Worm (Caenorhabditis elegans) whole organism, early embryonic: Measurements from ENCODE around the gene R07E5.6.

Experiments used
- B0310.2 ChIP-seq: sonication (generic microtip); optimal IDR thresholded peaks from 2 replicates; lab custom pipeline; 2016; ENCODE audit warnings: mild to moderate bottlenecking, missing genetic modification characterization, missing compliant biosample characterization
- F13C5.2 ChIP-seq: sonication (generic microtip); optimal IDR thresholded peaks from 2 replicates; lab custom pipeline; 2017; ENCODE audit warnings: mild to moderate bottlenecking, missing genetic modification characterization, inconsistent platforms, missing compliant biosample characterization
- aly-1 ChIP-seq: sonication (generic microtip); optimal IDR thresholded peaks from 2 replicates; lab custom pipeline; 2016; ENCODE audit warnings: missing genetic modification characterization, missing compliant biosample characterization
- ama-1 ChIP-seq: fragments of 150-350 bp; optimal IDR thresholded peaks from 2 replicates; lab custom pipeline; 2014
- ceh-13 ChIP-seq: fragments of 200-800 bp; sonication (Bioruptor generic); optimal IDR thresholded peaks from 2 replicates; lab custom pipeline; 2018; ENCODE audit warnings: mild to moderate bottlenecking, missing genetic modification characterization, missing compliant biosample characterization
- ceh-36 ChIP-seq: sonication (generic microtip); optimal IDR thresholded peaks from 2 replicates; lab custom pipeline; 2016; ENCODE audit warnings: missing genetic modification characterization, inconsistent platforms, missing compliant biosample characterization
- ets-7 ChIP-seq: sonication (generic microtip); optimal IDR thresholded peaks from 2 replicates; lab custom pipeline; 2016; ENCODE audit warnings: missing genotype, missing genetic modification characterization, missing compliant biosample characterization
- flt-1 ChIP-seq: fragments of 200-800 bp; sonication (Bioruptor generic); IDR thresholded peaks from 2 replicates; pipeline ENCODE4 v1.3.6; 2022; ENCODE audit warnings: missing genetic modification characterization, missing compliant biosample characterization
- hmbx-1 ChIP-seq: sonication (generic microtip); optimal IDR thresholded peaks from 2 replicates; lab custom pipeline; 2016; ENCODE audit warnings: mild to moderate bottlenecking, missing genetic modification characterization, missing compliant biosample characterization
- hmg-4 ChIP-seq: fragments of 200-800 bp; sonication (Bioruptor generic); optimal IDR thresholded peaks from 2 replicates; lab custom pipeline; 2018; ENCODE audit warnings: mild to moderate bottlenecking, missing genetic modification characterization, missing compliant biosample characterization
- hnd-1 ChIP-seq: sonication (generic microtip); optimal IDR thresholded peaks from 2 replicates; lab custom pipeline; 2016; ENCODE audit warnings: missing genetic modification characterization, missing compliant biosample characterization
- pes-1 ChIP-seq: fragments of 200-800 bp; sonication (Bioruptor generic); IDR thresholded peaks from 2 replicates; pipeline ENCODE4 v1.3.6; 2022; ENCODE audit warnings: missing genetic modification reagents, missing genetic modification characterization, missing compliant biosample characterization
- scrt-1 ChIP-seq: fragments of 200-800 bp; sonication (Bioruptor generic); IDR thresholded peaks from 2 replicates; pipeline ENCODE4 v1.3.6; 2022; ENCODE audit warnings: missing genetic modification characterization, missing compliant biosample characterization
- sea-1 ChIP-seq: fragments of 200-800 bp; sonication (Bioruptor generic); conservative IDR thresholded peaks from 2 replicates; pipeline ENCODE4 v1.3.6; 2022; ENCODE audit warnings: missing genetic modification characterization, missing compliant biosample characterization
- tbx-11 ChIP-seq: fragments of 200-800 bp; sonication (Bioruptor generic); IDR thresholded peaks from 2 replicates; pipeline ENCODE4 v1.3.6; 2022; ENCODE audit warnings: missing genetic modification characterization, missing compliant biosample characterization
- tbx-37 ChIP-seq: fragments of 200-800 bp; sonication (Bioruptor generic); conservative IDR thresholded peaks from 2 replicates; pipeline ENCODE4 v1.3.6; 2022; ENCODE audit warnings: missing genetic modification reagents, missing genetic modification characterization, missing compliant biosample characterization
- tra-4 ChIP-seq: sonication (generic microtip); optimal IDR thresholded peaks from 2 replicates; lab custom pipeline; 2017; ENCODE audit warnings: missing genetic modification characterization, missing compliant biosample characterization

The R07E5.6 gene

ce11 chrIII:4398463-4398862 lies at the start of gene R07E5.6:
R07E5.6 (plus strand) TSS chrIII:4398763.
- no peak for TF ChIP-seq tra-4 (tag; lab: Kevin White, UChicago)
- TF ChIP-seq tbx-37 (GFP tag; lab: Robert Waterston, UW) = no peak
- TF ChIP-seq hnd-1 (tag; lab: Kevin White, UChicago) = no peak
- no peak for TF ChIP-seq hmbx-1 (tag; lab: Kevin White, UChicago)
- no peak for TF ChIP-seq ceh-13 (GFP tag; lab: Kevin White, UChicago)
- TF ChIP-seq tbx-11 (GFP tag; lab: Robert Waterston, UW) = no peak
- no peak for TF ChIP-seq flt-1
- TF ChIP-seq aly-1 = no peak
- TF ChIP-seq pes-1 (GFP tag; lab: Robert Waterston, UW) = no peak
- TF ChIP-seq ceh-36 = no peak
- no peak for TF ChIP-seq scrt-1 (GFP tag; lab: Robert Waterston, UW)
- no peak for TF ChIP-seq ama-1 (lab: Kevin White, UChicago)
- TF ChIP-seq ets-7 = no peak
- TF ChIP-seq sea-1 (GFP tag; lab: Robert Waterston, UW) = no peak
- no peak for TF ChIP-seq F13C5.2 (tag; lab: Kevin White, UChicago)

- no peak for TF ChIP-seq ceh-13 (GFP tag; lab: Kevin White, UChicago)
Measured at ce11 chrIII:4349799-4350198, 48.8 kb upstream of the R07E5.6 start, which contains the start of gene B0285.6. B0285.6 (plus strand) TSS chrIII:4350099.

DNA sequence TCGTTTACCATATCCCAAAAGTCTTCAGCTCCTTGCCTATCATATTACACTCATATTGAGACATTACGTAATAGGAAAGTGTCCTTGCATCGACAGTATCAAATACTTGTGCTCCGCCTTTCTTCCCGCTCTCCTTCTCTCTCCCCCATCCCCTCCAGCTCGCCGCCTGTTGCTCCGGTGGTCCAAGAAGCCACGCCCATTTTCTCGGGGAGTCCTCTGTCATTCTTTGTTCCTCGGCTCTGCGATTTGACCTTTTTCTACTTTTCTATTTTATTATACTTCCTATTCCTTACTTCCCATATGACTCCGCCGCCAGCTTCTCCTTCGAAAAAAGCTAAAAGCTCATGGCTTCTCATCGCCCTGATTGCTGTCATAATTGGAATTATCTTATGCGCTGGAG lies 42.2 kb upstream of the R07E5.6 start, which contains the start of gene mnp-1:
mnp-1 (plus strand) TSS at position 211 of the 400 bp plus-strand sequence.
- TF ChIP-seq ceh-13 (GFP tag; lab: Kevin White, UChicago) (no peak), B0310.2 (no peak), ama-1 (lab: Kevin White, UChicago) (no peak), ceh-36 (no peak), F13C5.2 (tag; lab: Kevin White, UChicago) (no peak)

ce11 chrIII:4357438-4357837 lies 41.1 kb upstream of the R07E5.6 start:
- TF ChIP-seq tbx-37 (GFP tag; lab: Robert Waterston, UW) = no peak
- no peak for TF ChIP-seq pes-1 (GFP tag; lab: Robert Waterston, UW)
- TF ChIP-seq flt-1 = no peak
- no peak for TF ChIP-seq scrt-1 (GFP tag; lab: Robert Waterston, UW)
- TF ChIP-seq ceh-36 = no peak
- TF ChIP-seq tbx-11 (GFP tag; lab: Robert Waterston, UW) = no peak

ce11 chrIII:4358345-4358744 lies 40.2 kb upstream of the R07E5.6 start:
- TF ChIP-seq hmg-4 (GFP tag; lab: Kevin White, UChicago) (no peak), flt-1 (no peak), tbx-11 (GFP tag; lab: Robert Waterston, UW) (no peak), ceh-36 (no peak), tbx-37 (GFP tag; lab: Robert Waterston, UW) (no peak), aly-1 (no peak), ets-7 (no peak), scrt-1 (GFP tag; lab: Robert Waterston, UW) (no peak), tra-4 (tag; lab: Kevin White, UChicago) (no peak), hnd-1 (tag; lab: Kevin White, UChicago) (no peak), hmbx-1 (tag; lab: Kevin White, UChicago) (no peak), sea-1 (GFP tag; lab: Robert Waterston, UW) (no peak), F13C5.2 (tag; lab: Kevin White, UChicago) (no peak), ceh-13 (GFP tag; lab: Kevin White, UChicago) (no peak), B0310.2 (no peak), ama-1 (lab: Kevin White, UChicago) (no peak), pes-1 (GFP tag; lab: Robert Waterston, UW) (no peak)

DNA sequence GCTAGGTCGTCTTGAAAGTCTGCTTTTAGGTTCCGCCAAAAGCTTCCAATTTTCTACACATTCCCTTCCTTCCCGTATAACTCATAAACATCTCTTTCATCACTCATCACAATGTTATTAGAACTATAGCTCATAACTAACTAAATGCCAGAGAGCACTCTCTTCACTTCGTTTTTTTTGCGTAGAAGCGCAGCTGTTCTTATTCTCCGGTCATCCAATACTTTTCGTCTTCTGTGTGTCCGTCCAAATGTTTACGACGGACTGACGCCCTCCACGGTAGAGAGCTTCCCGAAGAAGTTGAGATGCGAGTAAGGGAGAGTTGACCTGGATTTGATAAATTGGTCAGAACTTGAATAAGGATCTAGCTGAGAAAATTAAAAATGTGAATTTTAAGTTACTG lies 39.4 kb upstream of the R07E5.6 start:
- no peak for TF ChIP-seq ama-1 (lab: Kevin White, UChicago)
- TF ChIP-seq scrt-1 (GFP tag; lab: Robert Waterston, UW) = no peak
- TF ChIP-seq B0310.2 = no peak
- no peak for TF ChIP-seq hnd-1 (tag; lab: Kevin White, UChicago)
- no peak for TF ChIP-seq tra-4 (tag; lab: Kevin White, UChicago)
- no peak for TF ChIP-seq ceh-13 (GFP tag; lab: Kevin White, UChicago)
- no peak for TF ChIP-seq hmbx-1 (tag; lab: Kevin White, UChicago)
- no peak for TF ChIP-seq ceh-36
- TF ChIP-seq hmg-4 (GFP tag; lab: Kevin White, UChicago) = no peak
- no peak for TF ChIP-seq pes-1 (GFP tag; lab: Robert Waterston, UW)
- no peak for TF ChIP-seq sea-1 (GFP tag; lab: Robert Waterston, UW)
- TF ChIP-seq flt-1 = no peak
- TF ChIP-seq aly-1 = no peak
- TF ChIP-seq F13C5.2 (tag; lab: Kevin White, UChicago) = no peak
- no peak for TF ChIP-seq tbx-11 (GFP tag; lab: Robert Waterston, UW)
- no peak for TF ChIP-seq ets-7

DNA sequence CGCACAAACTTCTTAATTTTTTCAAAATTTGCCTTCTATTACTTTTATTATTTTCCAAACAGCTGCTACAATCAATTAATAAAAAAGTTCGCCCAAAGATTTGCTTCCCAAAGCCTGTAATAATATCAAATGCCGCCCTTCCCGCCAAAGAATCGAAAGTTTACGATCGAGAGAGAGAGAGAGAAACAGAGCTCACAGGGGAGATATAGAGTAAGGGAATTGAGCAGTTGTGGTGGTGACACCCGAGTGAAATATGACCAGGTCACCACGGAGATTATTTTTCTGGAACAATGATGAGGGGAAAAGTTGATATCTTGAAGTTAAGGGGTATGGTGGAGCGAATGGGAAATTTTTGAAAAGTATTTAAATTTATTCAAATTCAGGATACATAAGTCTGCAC lies 38.7 kb upstream of the R07E5.6 start:
- TF ChIP-seq aly-1 (no peak), tbx-37 (GFP tag; lab: Robert Waterston, UW) (no peak), sea-1 (GFP tag; lab: Robert Waterston, UW) (no peak), ets-7 (no peak), hmbx-1 (tag; lab: Kevin White, UChicago) (no peak), scrt-1 (GFP tag; lab: Robert Waterston, UW) (no peak), hmg-4 (GFP tag; lab: Kevin White, UChicago) (no peak), pes-1 (GFP tag; lab: Robert Waterston, UW) (no peak), ceh-13 (GFP tag; lab: Kevin White, UChicago) (no peak), ceh-36 (no peak), tra-4 (tag; lab: Kevin White, UChicago) (no peak), hnd-1 (tag; lab: Kevin White, UChicago) (no peak), B0310.2 (no peak), flt-1 (no peak), F13C5.2 (tag; lab: Kevin White, UChicago) (no peak)

DNA sequence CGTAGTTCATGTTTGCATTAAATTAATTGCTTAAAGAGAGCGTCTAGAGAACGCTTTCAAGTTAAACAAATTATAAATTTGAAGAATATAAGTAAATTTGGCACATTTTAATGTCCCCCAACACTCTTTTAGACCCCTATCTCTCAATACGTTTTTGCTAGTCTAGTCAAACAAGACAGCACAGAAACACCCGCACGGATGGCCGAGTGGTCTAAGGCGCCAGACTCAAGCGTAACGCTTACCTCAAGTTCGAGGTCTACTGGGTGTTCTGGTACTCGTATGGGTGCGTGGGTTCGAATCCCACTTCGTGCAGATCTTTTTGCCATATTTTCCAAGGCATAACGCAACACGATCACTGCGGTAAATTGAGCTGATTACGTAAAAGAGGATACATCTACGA lies 36.2 kb upstream of the R07E5.6 start:
- TF ChIP-seq tbx-11 (GFP tag; lab: Robert Waterston, UW) (no peak), ceh-13 (GFP tag; lab: Kevin White, UChicago) (peak; percentile 13), F13C5.2 (tag; lab: Kevin White, UChicago) (peak; percentile 4), B0310.2 (no peak), tra-4 (tag; lab: Kevin White, UChicago) (no peak), scrt-1 (GFP tag; lab: Robert Waterston, UW) (no peak), ceh-36 (no peak), pes-1 (GFP tag; lab: Robert Waterston, UW) (no peak; the same call in 1 of the 2 replicates), aly-1 (peak; percentile 1), sea-1 (GFP tag; lab: Robert Waterston, UW) (no peak), flt-1 (0 out of 2 replicates have a peak, but pooled peaks have one; percentile 22), ets-7 (no peak)
